Fruit fly (Drosophila melanogaster): Measurements from ENCODE around the gene Bruce.
"Not testable (repeated sequence)": the region's sequence is repeated elsewhere in the genome, so short reads cannot be mapped to it uniquely, and the experiment has no call there.

Gene Bruce

dm6 chr3R:10353932-10354703 lies 23.0 kb upstream of the Bruce start:
- TF ChIP-seq Dll (optimal IDR thresholded peaks at IDR 0.05) (no peak), pan (optimal IDR thresholded peaks at IDR 0.05) (no peak), EcR (GFP tag; optimal IDR thresholded peaks at IDR 0.05) (no peak)

- no peak for TF ChIP-seq usp (GFP tag; optimal IDR thresholded peaks at IDR 0.05)
- TF ChIP-seq psq (optimal IDR thresholded peaks at IDR 0.05) = no peak
- TF ChIP-seq pan (optimal IDR thresholded peaks at IDR 0.05) = no peak
- TF ChIP-seq Dll (optimal IDR thresholded peaks at IDR 0.05) = no peak
- TF ChIP-seq EcR (GFP tag; optimal IDR thresholded peaks at IDR 0.05) = no peak
- TF ChIP-seq CG8478 (optimal IDR thresholded peaks at IDR 0.05) = no peak
These were observed 21.7 kb upstream of the Bruce start for dm6 chr3R:10352844-10353243.

dm6 chr3R:10351960-10352458 lies 20.9 kb upstream of the Bruce start:
- TF ChIP-seq pan (optimal IDR thresholded peaks at IDR 0.05) = no peak
- TF ChIP-seq psq (optimal IDR thresholded peaks at IDR 0.05) = no peak
- no peak for TF ChIP-seq usp (GFP tag; optimal IDR thresholded peaks at IDR 0.05)
- no peak for TF ChIP-seq Dll (optimal IDR thresholded peaks at IDR 0.05)
- TF ChIP-seq EcR (GFP tag; optimal IDR thresholded peaks at IDR 0.05) = peak; percentile 44 to 79

dm6 chr3R:10350741-10351629 lies 19.8 kb upstream of the Bruce start:
- TF ChIP-seq psq (optimal IDR thresholded peaks at IDR 0.05) (no peak), pan (optimal IDR thresholded peaks at IDR 0.05) (no peak), EcR (GFP tag; optimal IDR thresholded peaks at IDR 0.05) (no peak), usp (GFP tag; optimal IDR thresholded peaks at IDR 0.05) (no peak), CG8478 (optimal IDR thresholded peaks at IDR 0.05) (no peak), Dll (optimal IDR thresholded peaks at IDR 0.05) (no peak)

- TF ChIP-seq psq (optimal IDR thresholded peaks at IDR 0.05) (no peak), pan (optimal IDR thresholded peaks at IDR 0.05) (no peak), EcR (GFP tag; optimal IDR thresholded peaks at IDR 0.05) (no peak), Dll (optimal IDR thresholded peaks at IDR 0.05) (no peak), usp (GFP tag; optimal IDR thresholded peaks at IDR 0.05) (no peak), CG8478 (optimal IDR thresholded peaks at IDR 0.05) (no peak)
These were observed 18.8 kb upstream of the Bruce start, which contains the start of gene jumu for dm6 chr3R:10349987-10350386. Gene jumu (plus strand): TSS chr3R:10350182.

dm6 chr3R:10348461-10348860 lies 17.3 kb upstream of the Bruce start, which contains the start of gene CG31406:
Gene CG31406 (plus strand): TSS chr3R:10348761.
- not testable (repeated sequence) for TF ChIP-seq EcR (GFP tag; optimal IDR thresholded peaks at IDR 0.05); psq (optimal IDR thresholded peaks at IDR 0.05); pan (optimal IDR thresholded peaks at IDR 0.05)

dm6 chr3R:10340649-10341048 lies 9.5 kb upstream of the Bruce start, which contains the start of gene CG18545:
Gene CG18545 (plus strand): TSS chr3R:10340949.
- not testable (repeated sequence) for TF ChIP-seq CG8478 (optimal IDR thresholded peaks at IDR 0.05); usp (GFP tag; optimal IDR thresholded peaks at IDR 0.05); Dll (optimal IDR thresholded peaks at IDR 0.05)

- TF ChIP-seq psq (optimal IDR thresholded peaks at IDR 0.05); EcR (GFP tag; optimal IDR thresholded peaks at IDR 0.05); pan (optimal IDR thresholded peaks at IDR 0.05): not testable (repeated sequence)
These were observed 6.9 kb upstream of the Bruce start, which contains the start of gene CG12592 for dm6 chr3R:10338042-10338441. Gene CG12592 (plus strand): TSS chr3R:10338342.

dm6 chr3R:10332823-10333263 lies 1.7 kb upstream of the Bruce start, which contains the start of gene sle:
Gene sle (plus strand): TSS chr3R:10333115.
- TF ChIP-seq Dll (optimal IDR thresholded peaks at IDR 0.05) (no peak), CG8478 (optimal IDR thresholded peaks at IDR 0.05) (no peak), psq (optimal IDR thresholded peaks at IDR 0.05) (no peak), pan (optimal IDR thresholded peaks at IDR 0.05) (no peak), usp (GFP tag; optimal IDR thresholded peaks at IDR 0.05) (no peak), EcR (GFP tag; optimal IDR thresholded peaks at IDR 0.05) (no peak)

dm6 chr3R:10311745-10312088 lies 19.4 kb downstream of the Bruce start:
- no peak for TF ChIP-seq psq (optimal IDR thresholded peaks at IDR 0.05)
- no peak for TF ChIP-seq pan (optimal IDR thresholded peaks at IDR 0.05)
- TF ChIP-seq usp (GFP tag; optimal IDR thresholded peaks at IDR 0.05) = no peak

dm6 chr3R:10311076-10311744 lies 19.9 kb downstream of the Bruce start, which contains the start of gene CG6293:
Gene CG6293 (minus strand): TSS chr3R:10311613.
- TF ChIP-seq psq (optimal IDR thresholded peaks at IDR 0.05) (no peak), CG8478 (optimal IDR thresholded peaks at IDR 0.05) (no peak)

- TF ChIP-seq EcR (GFP tag; optimal IDR thresholded peaks at IDR 0.05) = no peak
- TF ChIP-seq CG8478 (optimal IDR thresholded peaks at IDR 0.05) = no peak
- TF ChIP-seq pan (optimal IDR thresholded peaks at IDR 0.05) = no peak
- no peak for TF ChIP-seq usp (GFP tag; optimal IDR thresholded peaks at IDR 0.05)
These were observed 47.0 kb downstream of the Bruce start for dm6 chr3R:10284169-10284568.
